Fruit fly (Drosophila melanogaster) whole organism, embryonic: ENCODE measurements around the gene CG13694.

Source experiments
- CG10147 ChIP-seq: fragments of 200-800 bp; sonication (Bioruptor generic); optimal IDR thresholded peaks from 2 replicates; lab custom pipeline; 2019; ENCODE audit warnings: missing biosample characterization, mild to moderate bottlenecking, missing genetic modification characterization, moderate library complexity
- CG10366 ChIP-seq: fragments of 200-800 bp; sonication (Bioruptor generic); IDR thresholded peaks from 2 replicates; pipeline ENCODE4 v1.3.6; 2022; ENCODE audit warnings: missing biosample characterization, missing genetic modification characterization
- CG12299 ChIP-seq: fragments of 200-800 bp; sonication (Bioruptor generic); optimal IDR thresholded peaks from 2 replicates; lab custom pipeline; 2018; ENCODE audit warnings: missing biosample characterization, mild to moderate bottlenecking, missing genetic modification characterization
- CG12769 ChIP-seq: fragments of 200-800 bp; sonication (Bioruptor generic); optimal IDR thresholded peaks from 2 replicates; lab custom pipeline; 2019; ENCODE audit warnings: missing biosample characterization, mild to moderate bottlenecking, missing genetic modification characterization, moderate library complexity
- CG12942 ChIP-seq: fragments of 200-800 bp; sonication (Bioruptor generic); optimal IDR thresholded peaks from 3 replicates; lab custom pipeline; 2016; ENCODE audit warnings: missing biosample characterization, missing genetic modification characterization
- CG13894 ChIP-seq: fragments of 200-800 bp; sonication (Bioruptor generic); optimal IDR thresholded peaks from 3 replicates; lab custom pipeline; 2018; ENCODE audit warnings: missing biosample characterization, mild to moderate bottlenecking, missing genetic modification characterization, moderate library complexity
- CG14050 ChIP-seq: fragments of 200-800 bp; sonication (Bioruptor generic); IDR thresholded peaks from 3 replicates; pipeline ENCODE4 v1.3.6; 2022; ENCODE audit warnings: missing biosample characterization, missing genetic modification characterization
- CG15514 ChIP-seq: fragments of 200-800 bp; sonication (Bioruptor generic); optimal IDR thresholded peaks from 3 replicates; lab custom pipeline; 2017; ENCODE audit warnings: missing biosample characterization, missing genetic modification characterization, mild to moderate bottlenecking, moderate library complexity, missing genetic modification reagents
- CG15601 ChIP-seq: fragments of 200-800 bp; sonication (Bioruptor generic); optimal IDR thresholded peaks from 3 replicates; lab custom pipeline; 2019; ENCODE audit warnings: missing biosample characterization, mild to moderate bottlenecking, missing genetic modification characterization, moderate library complexity
- CG17328 ChIP-seq: fragments of 200-800 bp; sonication (Bioruptor generic); IDR thresholded peaks from 2 replicates; pipeline ENCODE4 v1.3.6; 2022; ENCODE audit warnings: missing biosample characterization, missing genetic modification characterization
- CG17568 ChIP-seq: fragments of 200-800 bp; sonication (Bioruptor generic); optimal IDR thresholded peaks from 2 replicates; lab custom pipeline; 2018; ENCODE audit warnings: missing biosample characterization, mild to moderate bottlenecking, missing genetic modification characterization, moderate library complexity
- CG18011 ChIP-seq: fragments of 200-800 bp; sonication (Bioruptor generic); optimal IDR thresholded peaks from 2 replicates; lab custom pipeline; 2017; ENCODE audit warnings: missing biosample characterization, missing genetic modification characterization, mild to moderate bottlenecking, moderate library complexity, missing genotype
- CG2120 ChIP-seq: fragments of 200-800 bp; sonication (Bioruptor generic); optimal IDR thresholded peaks from 3 replicates; lab custom pipeline; 2016; ENCODE audit warnings: missing biosample characterization, missing genetic modification characterization
- CG3407 ChIP-seq: fragments of 200-800 bp; sonication (Bioruptor generic); optimal IDR thresholded peaks from 2 replicates; lab custom pipeline; 2018; ENCODE audit warnings: missing biosample characterization, mild to moderate bottlenecking, missing genetic modification characterization
- CG3995 ChIP-seq: fragments of 200-800 bp; sonication (Bioruptor generic); optimal IDR thresholded peaks from 3 replicates; lab custom pipeline; 2016; ENCODE audit warnings: missing biosample characterization, missing genetic modification characterization
- CG4617 ChIP-seq: fragments of 200-800 bp; sonication (Bioruptor generic); optimal IDR thresholded peaks from 3 replicates; lab custom pipeline; 2016; ENCODE audit warnings: missing biosample characterization, missing genetic modification characterization, borderline replicate concordance
- CG6765 ChIP-seq: fragments of 200-800 bp; sonication (Bioruptor generic); optimal IDR thresholded peaks from 3 replicates; lab custom pipeline; 2017; ENCODE audit warnings: missing biosample characterization, mild to moderate bottlenecking, missing genetic modification characterization
- CG8944 ChIP-seq: fragments of 200-800 bp; sonication (Bioruptor generic); optimal IDR thresholded peaks from 3 replicates; lab custom pipeline; 2016; ENCODE audit warnings: missing biosample characterization, missing genetic modification characterization
- CG9797 ChIP-seq: fragments of 200-800 bp; sonication (Bioruptor generic); optimal IDR thresholded peaks from 3 replicates; lab custom pipeline; 2018; ENCODE audit warnings: missing biosample characterization, mild to moderate bottlenecking, missing genetic modification characterization
- CoRest ChIP-seq: fragments of 200-800 bp; sonication (Bioruptor generic); optimal IDR thresholded peaks from 3 replicates; lab custom pipeline; 2018; ENCODE audit warnings: missing biosample characterization, mild to moderate bottlenecking, missing genetic modification characterization, moderate library complexity
- Deaf1 ChIP-seq: fragments of 200-800 bp; optimal IDR thresholded peaks from 3 replicates; lab custom pipeline; 2019; ENCODE audit warnings: missing biosample characterization, mild to moderate bottlenecking, missing genetic modification characterization, moderate library complexity
- Ets65A ChIP-seq: fragments of 200-800 bp; sonication (Bioruptor generic); peaks from one replicate; lab custom pipeline; 2016; ENCODE audit warnings: missing biosample characterization, missing genetic modification characterization
- Ets97D ChIP-seq: fragments of 200-800 bp; sonication (Bioruptor generic); optimal IDR thresholded peaks from 3 replicates; lab custom pipeline; 2016; ENCODE audit warnings: missing biosample characterization, missing genetic modification characterization
- Fer3 ChIP-seq: fragments of 200-800 bp; sonication (Bioruptor generic); optimal IDR thresholded peaks from 2 replicates; lab custom pipeline; 2018; ENCODE audit warnings: missing biosample characterization, mild to moderate bottlenecking, missing genetic modification characterization, moderate library complexity
- HHEX ChIP-seq: fragments of 200-800 bp; sonication (Bioruptor generic); optimal IDR thresholded peaks from 3 replicates; lab custom pipeline; 2017; ENCODE audit warnings: missing biosample characterization, mild to moderate bottlenecking, missing genetic modification characterization, missing genetic modification reagents
- HmgD ChIP-seq: fragments of 200-800 bp; sonication (Bioruptor generic); optimal IDR thresholded peaks from 3 replicates; lab custom pipeline; 2016; ENCODE audit warnings: missing biosample characterization, missing genetic modification characterization
- Hr51 ChIP-seq, 2 experiments: fragments of 200-800 bp; sonication (Bioruptor generic); optimal IDR thresholded peaks; 2 replicates in 1 of 2; 3 replicates in 1 of 2; lab custom pipeline; 2016 to 2018; ENCODE audit warnings: missing biosample characterization in 2 of 2, missing genetic modification characterization in 2 of 2, mild to moderate bottlenecking in 1 of 2, moderate library complexity in 1 of 2
- Lhr ChIP-seq: fragments of 200-800 bp; sonication (Bioruptor generic); optimal IDR thresholded peaks from 3 replicates; lab custom pipeline; 2017; ENCODE audit warnings: mild to moderate bottlenecking, missing biosample characterization, missing genetic modification reagents, missing genetic modification characterization
- MESR4 ChIP-seq: fragments of 200-800 bp; sonication (Bioruptor generic); optimal IDR thresholded peaks from 2 replicates; lab custom pipeline; 2018; ENCODE audit warnings: missing biosample characterization, mild to moderate bottlenecking, missing genetic modification characterization, moderate library complexity
- Med ChIP-seq: fragments of 200-800 bp; sonication (Bioruptor generic); peaks from one replicate; lab custom pipeline; 2016; ENCODE audit warnings: missing biosample characterization, missing genetic modification characterization, mild to moderate bottlenecking, inconsistent platforms, moderate library complexity
- Myb ChIP-seq: fragments of 200-800 bp; sonication (Bioruptor generic); optimal IDR thresholded peaks from 2 replicates; lab custom pipeline; 2016; ENCODE audit warnings: missing biosample characterization, missing genetic modification characterization
- PHDP ChIP-seq: fragments of 200-800 bp; sonication (Bioruptor generic); optimal IDR thresholded peaks from 3 replicates; lab custom pipeline; 2018; ENCODE audit warnings: missing biosample characterization, mild to moderate bottlenecking, missing genetic modification characterization, moderate library complexity
- Pdp1 ChIP-seq, 2 experiments: fragments of 200-800 bp; sonication (Bioruptor generic); optimal IDR thresholded peaks; 3 replicates each; lab custom pipeline; 2016; ENCODE audit warnings: missing biosample characterization in 2 of 2, missing genetic modification characterization in 2 of 2, mild to moderate bottlenecking in 1 of 2, moderate library complexity in 1 of 2
- Sry-δ ChIP-seq: fragments of 200-800 bp; sonication (Bioruptor generic); optimal IDR thresholded peaks from 2 replicates; lab custom pipeline; 2016; ENCODE audit warnings: missing biosample characterization, missing genetic modification characterization
- bowl ChIP-seq: fragments of 200-800 bp; sonication (Bioruptor generic); IDR thresholded peaks from 2 replicates; pipeline ENCODE4 v1.3.6; 2022; ENCODE audit warnings: missing biosample characterization, missing genetic modification characterization
- cato ChIP-seq: fragments of 200-800 bp; sonication (Bioruptor generic); optimal IDR thresholded peaks from 2 replicates; lab custom pipeline; 2016; ENCODE audit warnings: missing biosample characterization, missing genetic modification characterization, borderline replicate concordance
- ftz-f1 ChIP-seq: fragments of 200-800 bp; sonication (Bioruptor generic); optimal IDR thresholded peaks from 2 replicates; lab custom pipeline; 2016; ENCODE audit warnings: missing biosample characterization, missing genetic modification characterization
- gro ChIP-seq: fragments of 200-800 bp; sonication (Bioruptor generic); optimal IDR thresholded peaks from 2 replicates; lab custom pipeline; 2016; ENCODE audit warnings: missing biosample characterization, missing genetic modification characterization
- hbn ChIP-seq: fragments of 200-800 bp; sonication (Bioruptor generic); IDR thresholded peaks from 2 replicates; pipeline ENCODE4 v1.3.6; 2022; ENCODE audit warnings: missing biosample characterization, missing genetic modification characterization; ENCODE audit not compliant: partially characterized antibody
- hkb ChIP-seq, 2 experiments: fragments of 200-800 bp in 1 of 2; fragments of >200 bp in 1 of 2; sonication (Bioruptor generic) in 1 of 2; IDR thresholded peaks in 1 of 2; optimal IDR thresholded peaks in 1 of 2; 2 replicates each; pipeline versions ENCODE4 v1.3.6 to Lab custom; 2017 to 2022; ENCODE audit warnings: missing biosample characterization in 1 of 2, missing genetic modification characterization in 1 of 2
- ind ChIP-seq: fragments of 200-800 bp; sonication (Bioruptor generic); optimal IDR thresholded peaks from 3 replicates; lab custom pipeline; 2016; ENCODE audit warnings: missing biosample characterization, missing genetic modification characterization
- odd ChIP-seq: fragments of 200-800 bp; sonication (Bioruptor generic); optimal IDR thresholded peaks from 2 replicates; lab custom pipeline; 2017; ENCODE audit warnings: missing biosample characterization, mild to moderate bottlenecking, missing genetic modification characterization
- p53 ChIP-seq: fragments of 200-800 bp; sonication (Bioruptor generic); optimal IDR thresholded peaks from 2 replicates; lab custom pipeline; 2016; ENCODE audit warnings: missing biosample characterization, missing genetic modification characterization
- pfk ChIP-seq: fragments of 200-800 bp; sonication (Bioruptor generic); optimal IDR thresholded peaks from 2 replicates; lab custom pipeline; 2018; ENCODE audit warnings: missing biosample characterization, mild to moderate bottlenecking, missing genetic modification characterization, moderate library complexity
- pnt ChIP-seq: fragments of 200-800 bp; sonication (Bioruptor generic); optimal IDR thresholded peaks from 3 replicates; lab custom pipeline; 2016; ENCODE audit warnings: missing biosample characterization, missing genetic modification characterization
- ro ChIP-seq: fragments of 200-800 bp; sonication (Bioruptor generic); IDR thresholded peaks from 2 replicates; pipeline ENCODE4 v1.3.6; 2022; ENCODE audit warnings: missing biosample characterization, missing genetic modification characterization
- sd ChIP-seq: fragments of 200-800 bp; sonication (Bioruptor generic); optimal IDR thresholded peaks from 3 replicates; lab custom pipeline; 2018; ENCODE audit warnings: missing biosample characterization, mild to moderate bottlenecking, missing genetic modification characterization, moderate library complexity
- wek ChIP-seq: fragments of 200-800 bp; sonication (Bioruptor generic); optimal IDR thresholded peaks from 3 replicates; lab custom pipeline; 2018; ENCODE audit warnings: missing biosample characterization, mild to moderate bottlenecking, missing genetic modification characterization, moderate library complexity
- zen ChIP-seq: fragments of 200-800 bp; sonication (Bioruptor generic); optimal IDR thresholded peaks from 3 replicates; lab custom pipeline; 2018; ENCODE audit warnings: missing biosample characterization, mild to moderate bottlenecking, missing genetic modification characterization, moderate library complexity

The CG13694 gene

DNA sequence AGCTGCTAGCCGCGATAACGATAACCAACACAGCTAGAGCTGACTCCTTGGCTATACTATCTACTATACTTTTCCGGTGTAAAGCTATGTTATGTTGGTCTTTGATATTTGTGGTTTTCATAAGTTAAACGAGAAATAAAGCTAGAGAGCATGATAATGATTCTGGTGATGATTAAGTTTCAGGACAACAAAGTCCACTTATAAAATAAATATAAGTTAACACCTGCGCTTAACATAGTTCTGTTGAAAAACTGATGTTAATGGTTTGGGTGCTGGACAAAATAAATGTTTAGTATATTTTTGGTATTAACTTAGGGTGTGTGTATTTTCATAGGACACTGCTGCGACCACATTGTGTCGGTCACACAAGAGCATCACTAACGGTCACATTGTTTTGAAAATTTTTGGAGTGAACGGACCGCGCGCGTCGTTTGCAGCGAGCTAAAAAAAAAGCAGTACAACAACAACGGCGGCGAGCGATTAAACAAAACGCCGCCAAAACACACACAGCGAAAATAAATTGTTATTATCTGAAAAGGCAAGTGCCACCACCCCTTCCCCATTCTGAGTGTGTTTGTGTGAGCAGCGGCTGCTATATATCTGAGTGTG is 42.5 kb upstream of the CG13694 start, which contains the start of the genes CG33635 and spen (continued):
- no peak for TF ChIP-seq pnt
- TF ChIP-seq CG8944 (GFP tag; lab: Kevin White, UChicago): no peak
- TF ChIP-seq ro (GFP tag; lab: Robert Waterston, UW): no peak
- no peak for TF ChIP-seq CG12942
- TF ChIP-seq CG3407 (GFP tag; lab: Kevin White, UChicago): peak; percentile 76
- TF ChIP-seq PHDP (tag; lab: Kevin White, UChicago): peak; percentile 23
- TF ChIP-seq Med (GFP tag; lab: Kevin White, UChicago): peak; percentile 86
- TF ChIP-seq hbn (GFP tag; lab: Robert Waterston, UW): no peak
- TF ChIP-seq Pdp1 (GFP tag; optimal IDR thresholded peaks at IDR 0.05; lab: Kevin White, UChicago): peak; percentile 13 to 63
- peak; percentile 33 for TF ChIP-seq wek (GFP tag; lab: Kevin White, UChicago)
- peak; percentile 65 for TF ChIP-seq CG10147 (GFP tag; lab: Kevin White, UChicago)
- no peak for TF ChIP-seq bowl (GFP tag; lab: Robert Waterston, UW)
- peak; percentile 96 for TF ChIP-seq CG9797 (GFP tag; lab: Kevin White, UChicago)
- no peak for TF ChIP-seq odd (GFP tag; lab: Kevin White, UChicago)
- TF ChIP-seq zen (tag; lab: Kevin White, UChicago): peak; percentile 33
- TF ChIP-seq CG14050 (GFP tag; lab: Robert Waterston, UW): no peak
- TF ChIP-seq Hr51 (GFP tag; optimal IDR thresholded peaks at IDR 0.05; lab: Kevin White, UChicago): peak in 1 of 2 experiments; percentile 23
- TF ChIP-seq Deaf1 (tag; lab: Kevin White, UChicago): peak; percentile 11
- TF ChIP-seq CG12769 (tag; lab: Kevin White, UChicago): peak; percentile 35
- TF ChIP-seq cato: no peak
- TF ChIP-seq HHEX (GFP tag; lab: Kevin White, UChicago): peak; percentile 52
- TF ChIP-seq MESR4 (GFP tag; lab: Kevin White, UChicago): peak; percentile 26
- TF ChIP-seq p53 (GFP tag; lab: Kevin White, UChicago): peak; percentile 3
- no peak for TF ChIP-seq CG3995 (GFP tag; lab: Kevin White, UChicago)
- peak; percentile 51 for TF ChIP-seq pfk (GFP tag; lab: Kevin White, UChicago)
- TF ChIP-seq CG6765 (GFP tag; lab: Kevin White, UChicago): peak; percentile 60
- peak; percentile 47 for TF ChIP-seq CoRest (tag; lab: Kevin White, UChicago)
- peak; percentile 18 for TF ChIP-seq Fer3
- TF ChIP-seq CG15514 (GFP tag; lab: Kevin White, UChicago): peak; percentile 76
- no peak for TF ChIP-seq CG18011
- no peak for TF ChIP-seq ind (GFP tag; lab: Kevin White, UChicago)

DNA sequence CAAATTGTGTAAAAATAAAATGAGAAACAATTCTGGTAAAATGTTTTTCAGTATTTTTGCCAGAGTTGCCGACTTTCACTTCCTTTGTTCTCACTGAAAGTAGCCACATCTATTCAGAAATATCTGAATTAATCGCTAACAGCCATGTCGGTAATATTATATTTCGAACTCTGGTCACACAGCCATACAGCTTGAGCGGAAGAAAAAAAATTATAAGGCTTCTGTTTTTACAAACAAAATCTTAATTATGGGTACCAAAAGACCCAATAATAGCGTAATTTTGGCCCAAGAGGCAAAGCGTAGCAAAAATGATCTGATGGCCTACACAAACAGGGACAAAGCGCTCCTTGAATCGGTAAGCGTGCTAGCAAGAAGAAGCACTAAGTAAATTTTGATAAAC is 39.7 kb upstream of the CG13694 start, which contains the start of gene CG3436:
Gene CG3436, plus strand, starts transcription at position 36 of the 400 bp plus-strand sequence.
- TF ChIP-seq hkb (optimal IDR thresholded peaks at IDR 0.05; lab: Kevin White, UChicago) (peak; percentile 42), hkb (GFP tag; IDR thresholded peaks at IDR 0.05; lab: Robert Waterston, UW) (no peak), Ets97D (GFP tag; lab: Kevin White, UChicago) (peak; percentile 87), CG2120 (GFP tag; lab: Kevin White, UChicago) (peak; percentile 12), ftz-f1 (GFP tag; lab: Kevin White, UChicago) (no peak), Sry-δ (GFP tag; lab: Kevin White, UChicago) (peak; percentile 58), CG12299 (tag; lab: Kevin White, UChicago) (peak; percentile 27), CG17568 (GFP tag; lab: Kevin White, UChicago) (no peak), gro (GFP tag; lab: Kevin White, UChicago) (peak; percentile 38), CG10366 (no peak), CG13894 (tag; lab: Kevin White, UChicago) (peak; percentile 38), Lhr (GFP tag; lab: Kevin White, UChicago) (peak; percentile 52), CG17328 (GFP tag; lab: Robert Waterston, UW) (no peak), Myb (peak; percentile 48), CG15601 (tag; lab: Kevin White, UChicago) (peak; percentile 8), Ets65A (GFP tag; lab: Kevin White, UChicago) (peak; percentile 91), sd (peak; percentile 49), HmgD (GFP tag; lab: Kevin White, UChicago) (peak; percentile 67), CG4617 (GFP tag; lab: Kevin White, UChicago) (peak; percentile 96)
